Worm (Caenorhabditis elegans) whole organism, late embryonic: ENCODE data around the gene Y43F8C.23.
"Not testable (repeated sequence)": the region's sequence is repeated elsewhere in the genome, so short reads cannot be mapped to it uniquely, and the experiment has no call there.

Experiments
- K02D7.2 ChIP-seq: sonication (generic microtip); optimal IDR thresholded peaks from 2 replicates; lab custom pipeline; 2017; ENCODE audit warnings: mild to moderate bottlenecking, missing genetic modification characterization, missing compliant biosample characterization
- K09A11.1 ChIP-seq: sonication (generic microtip); optimal IDR thresholded peaks from 2 replicates; lab custom pipeline; 2017; ENCODE audit warnings: antibody characterized with exemption, mild to moderate bottlenecking, missing genetic modification characterization, missing compliant biosample characterization; ENCODE audit not compliant: insufficient read depth
- Y22D7AL.16 ChIP-seq: sonication (generic microtip); optimal IDR thresholded peaks from 2 replicates; lab custom pipeline; 2016; ENCODE audit warnings: missing genetic modification characterization, missing compliant biosample characterization
- ahr-1 ChIP-seq: sonication (generic microtip); optimal IDR thresholded peaks from 2 replicates; lab custom pipeline; 2016; ENCODE audit warnings: missing genetic modification characterization, missing compliant biosample characterization
- ama-1 ChIP-seq: fragments of 150-350 bp; optimal IDR thresholded peaks from 2 replicates; lab custom pipeline; 2014
- ceh-14 ChIP-seq: sonication (generic microtip); optimal IDR thresholded peaks from 2 replicates; lab custom pipeline; 2016; ENCODE audit warnings: missing genotype, missing genetic modification characterization, missing compliant biosample characterization
- ceh-19 ChIP-seq: fragments of 200-800 bp; sonication (Bioruptor generic); optimal IDR thresholded peaks from 2 replicates; lab custom pipeline; 2018; ENCODE audit warnings: mild to moderate bottlenecking, missing genetic modification characterization, missing compliant biosample characterization
- ceh-2 ChIP-seq: sonication (generic microtip); optimal IDR thresholded peaks from 2 replicates; lab custom pipeline; 2016; ENCODE audit warnings: missing genotype, missing genetic modification characterization, missing compliant biosample characterization
- ceh-24 ChIP-seq: sonication (generic microtip); optimal IDR thresholded peaks from 2 replicates; lab custom pipeline; 2016; ENCODE audit warnings: mild to moderate bottlenecking, missing genetic modification characterization, missing compliant biosample characterization
- ceh-30 ChIP-seq: fragments of 150-350 bp; optimal IDR thresholded peaks from 2 replicates; lab custom pipeline; 2014; ENCODE audit warnings: missing biosample characterization, missing genetic modification characterization
- ceh-34 ChIP-seq: sonication (generic microtip); optimal IDR thresholded peaks from 2 replicates; lab custom pipeline; 2016; ENCODE audit warnings: mild to moderate bottlenecking, missing genetic modification characterization, missing compliant biosample characterization
- ceh-45 ChIP-seq: fragments of 200-800 bp; sonication (Bioruptor generic); IDR thresholded peaks from 2 replicates; pipeline ENCODE4 v1.3.6; 2022; ENCODE audit warnings: missing genetic modification reagents, missing genetic modification characterization, missing compliant biosample characterization
- ceh-9 ChIP-seq: sonication (generic microtip); optimal IDR thresholded peaks from 2 replicates; lab custom pipeline; 2016; ENCODE audit warnings: mild to moderate bottlenecking, missing genetic modification characterization, inconsistent platforms, missing compliant biosample characterization
- che-1 ChIP-seq: sonication (generic microtip); optimal IDR thresholded peaks from 2 replicates; lab custom pipeline; 2016; ENCODE audit warnings: mild to moderate bottlenecking, missing genetic modification characterization, missing compliant biosample characterization
- dmd-4 ChIP-seq: sonication (generic microtip); optimal IDR thresholded peaks from 2 replicates; lab custom pipeline; 2016; ENCODE audit warnings: borderline replicate concordance, missing genetic modification characterization, missing compliant biosample characterization
- dve-1 ChIP-seq: sonication (generic microtip); optimal IDR thresholded peaks from 2 replicates; lab custom pipeline; 2017; ENCODE audit warnings: antibody characterized with exemption, mild to moderate bottlenecking, missing genetic modification characterization, missing compliant biosample characterization
- elt-2 ChIP-seq: sonication (generic microtip); optimal IDR thresholded peaks from 2 replicates; lab custom pipeline; 2016; ENCODE audit warnings: missing genetic modification reagents, missing genetic modification characterization, missing compliant biosample characterization
- fax-1 ChIP-seq: sonication (generic microtip); optimal IDR thresholded peaks from 2 replicates; lab custom pipeline; 2016; ENCODE audit warnings: missing genotype, missing genetic modification characterization, missing compliant biosample characterization
- fkh-10 ChIP-seq: fragments of 150-350 bp; optimal IDR thresholded peaks from 2 replicates; lab custom pipeline; 2014; ENCODE audit warnings: missing biosample characterization, missing genetic modification reagents, missing genetic modification characterization
- hlh-15 ChIP-seq: sonication (generic microtip); optimal IDR thresholded peaks from 2 replicates; lab custom pipeline; 2016; ENCODE audit warnings: missing genetic modification characterization, missing compliant biosample characterization
- hlh-8 ChIP-seq: sonication (generic microtip); optimal IDR thresholded peaks from 2 replicates; lab custom pipeline; 2016; ENCODE audit warnings: missing genotype, missing genetic modification characterization, missing compliant biosample characterization
- lin-11 ChIP-seq: fragments of 200-800 bp; sonication (Bioruptor generic); optimal IDR thresholded peaks from 2 replicates; lab custom pipeline; 2018; ENCODE audit warnings: mild to moderate bottlenecking, missing genetic modification characterization, missing compliant biosample characterization
- madf-2 ChIP-seq: sonication (generic microtip); optimal IDR thresholded peaks from 2 replicates; lab custom pipeline; 2017; ENCODE audit warnings: missing genetic modification characterization, missing compliant biosample characterization
- nfya-1 ChIP-seq: sonication (generic microtip); optimal IDR thresholded peaks from 2 replicates; lab custom pipeline; 2017; ENCODE audit warnings: missing genetic modification characterization, mild to moderate bottlenecking, missing compliant biosample characterization, antibody characterized with exemption, moderate library complexity
- nhr-11 ChIP-seq: fragments of 150-350 bp; optimal IDR thresholded peaks from 2 replicates; lab custom pipeline; 2014; ENCODE audit warnings: missing biosample characterization, missing genetic modification characterization
- nhr-232 ChIP-seq: sonication (generic microtip); optimal IDR thresholded peaks from 2 replicates; lab custom pipeline; 2016; ENCODE audit warnings: missing genetic modification characterization, missing compliant biosample characterization
- npax-4 ChIP-seq: sonication (generic microtip); optimal IDR thresholded peaks from 2 replicates; lab custom pipeline; 2016; ENCODE audit warnings: missing genetic modification characterization, missing compliant biosample characterization
- pag-3 ChIP-seq: sonication (generic microtip); optimal IDR thresholded peaks from 2 replicates; lab custom pipeline; 2016; ENCODE audit warnings: missing compliant biosample characterization, missing genetic modification characterization, borderline replicate concordance
- pax-1 ChIP-seq: fragments of 150-350 bp; optimal IDR thresholded peaks from 2 replicates; lab custom pipeline; 2014; ENCODE audit warnings: missing biosample characterization, missing genetic modification characterization
- pha-2 ChIP-seq: sonication (generic microtip); optimal IDR thresholded peaks from 2 replicates; lab custom pipeline; 2017; ENCODE audit warnings: mild to moderate bottlenecking, missing genetic modification characterization, missing compliant biosample characterization
- ref-2 ChIP-seq: sonication (generic microtip); optimal IDR thresholded peaks from 2 replicates; lab custom pipeline; 2016; ENCODE audit warnings: missing genetic modification characterization, missing compliant biosample characterization
- sdc-2 ChIP-seq: sonication (generic microtip); optimal IDR thresholded peaks from 2 replicates; lab custom pipeline; 2016; ENCODE audit warnings: missing genotype, missing genetic modification characterization, missing compliant biosample characterization
- sox-2 ChIP-seq: fragments of 200-800 bp; sonication (Bioruptor generic); IDR thresholded peaks from 2 replicates; pipeline ENCODE4 v1.3.6; 2022; ENCODE audit warnings: missing genetic modification reagents, missing genetic modification characterization, missing compliant biosample characterization
- unc-42 ChIP-seq: sonication (generic microtip); optimal IDR thresholded peaks from 2 replicates; lab custom pipeline; 2016; ENCODE audit warnings: missing genotype, missing genetic modification characterization, missing compliant biosample characterization
- unc-55 ChIP-seq: sonication (generic microtip); optimal IDR thresholded peaks from 2 replicates; lab custom pipeline; 2017; ENCODE audit warnings: missing biosample characterization, missing genetic modification reagents, missing genetic modification characterization
- ztf-16 ChIP-seq: sonication (generic microtip); optimal IDR thresholded peaks from 2 replicates; lab custom pipeline; 2017; ENCODE audit warnings: missing genetic modification characterization, missing compliant biosample characterization

Gene Y43F8C.23

ce11 chrV:19717933-19718332 is 6.4 kb upstream of the Y43F8C.23 start:
- TF ChIP-seq dmd-4 (tag; lab: Kevin White, UChicago) (no peak), pha-2 (tag; lab: Kevin White, UChicago) (no peak), unc-55 (GFP tag; lab: Kevin White, UChicago) (peak; percentile 91), fkh-10 (no peak)

- TF ChIP-seq ceh-34 (tag; lab: Kevin White, UChicago) = no peak
- no peak for TF ChIP-seq ceh-2 (tag; lab: Kevin White, UChicago)
- no peak for TF ChIP-seq Y22D7AL.16 (tag; lab: Kevin White, UChicago)
Observed at ce11 chrV:19715847-19716246, 4.3 kb upstream of the Y43F8C.23 start, which contains the start of gene Y43F8C.17. Gene Y43F8C.17 (plus strand): TSS chrV:19716147.

ce11 chrV:19715419-19715818 is 3.9 kb upstream of the Y43F8C.23 start, which contains the start of gene Y43F8C.16:
Gene Y43F8C.16 (minus strand): TSS chrV:19715519.
- TF ChIP-seq ref-2 (tag; lab: Kevin White, UChicago) (no peak), ztf-16 (tag; lab: Kevin White, UChicago) (no peak), npax-4 (tag; lab: Kevin White, UChicago) (no peak), unc-42 (no peak), che-1 (no peak), dve-1 (tag; lab: Kevin White, UChicago) (no peak), pag-3 (no peak), K02D7.2 (no peak), unc-55 (GFP tag; lab: Kevin White, UChicago) (no peak), nhr-232 (tag; lab: Kevin White, UChicago) (no peak)
- TF ChIP-seq, all 69 proteins: peak for 0

ce11 chrV:19710514-19710913 is 1.0 kb downstream of the Y43F8C.23 start, which contains the start of gene Y43F8C.15:
Gene Y43F8C.15 (minus strand): TSS chrV:19710614.
- TF ChIP-seq pha-2, ref-2, ceh-30 (tag; lab: Kevin White, UChicago): not testable (repeated sequence)
- TF ChIP-seq, all 69 proteins: peak for 0; not testable (repeated sequence) for 69

- TF ChIP-seq elt-2 (no peak), lin-11 (tag; lab: Kevin White, UChicago) (no peak), ceh-19 (GFP tag; lab: Kevin White, UChicago) (no peak), ceh-45 (GFP tag; lab: Robert Waterston, UW) (no peak), nhr-11 (tag; lab: Kevin White, UChicago) (no peak), hlh-15 (tag; lab: Kevin White, UChicago) (no peak), ceh-34 (tag; lab: Kevin White, UChicago) (no peak), K09A11.1 (tag; lab: Kevin White, UChicago) (no peak)
Observed at ce11 chrV:19708849-19709248, 2.7 kb downstream of the Y43F8C.23 start, which contains the start of gene srv-3. Gene srv-3 (minus strand): TSS chrV:19708949.

- TF ChIP-seq ahr-1 (tag; lab: Kevin White, UChicago) (no peak), elt-2 (peak; percentile 85), lin-11 (tag; lab: Kevin White, UChicago) (no peak)
Observed at ce11 chrV:19697348-19698172, 14.0 kb downstream of the Y43F8C.23 start, which contains the start of the genes Y43F8C.13 and ani-3. Gene Y43F8C.13 (minus strand): TSS chrV:19697398. Gene ani-3 (plus strand): TSS chrV:19697732.

ce11 chrV:19691954-19692353 is 19.6 kb downstream of the Y43F8C.23 start:
- no peak for TF ChIP-seq sdc-2 (tag; lab: Kevin White, UChicago)
- TF ChIP-seq ceh-24 (tag; lab: Kevin White, UChicago) = no peak
- TF ChIP-seq ceh-9 (tag; lab: Kevin White, UChicago) = no peak
- TF ChIP-seq ama-1 (lab: Kevin White, UChicago) = no peak
- no peak for TF ChIP-seq madf-2 (tag; lab: Kevin White, UChicago)
- TF ChIP-seq sox-2 (GFP tag; lab: Robert Waterston, UW) = no peak
- TF ChIP-seq ceh-30 (tag; lab: Kevin White, UChicago) = no peak
- TF ChIP-seq nhr-232 (tag; lab: Kevin White, UChicago) = no peak
- TF ChIP-seq nfya-1 (tag; lab: Kevin White, UChicago) = no peak
- TF ChIP-seq fax-1 (tag; lab: Kevin White, UChicago) = no peak
- no peak for TF ChIP-seq fkh-10
- TF ChIP-seq pax-1 = no peak
- TF ChIP-seq ceh-14 (tag; lab: Kevin White, UChicago) = no peak
- no peak for TF ChIP-seq hlh-8
- TF ChIP-seq ref-2 (tag; lab: Kevin White, UChicago) = no peak
